Worm (Caenorhabditis elegans): ENCODE measurements around the gene F56A8.4.

DNA sequence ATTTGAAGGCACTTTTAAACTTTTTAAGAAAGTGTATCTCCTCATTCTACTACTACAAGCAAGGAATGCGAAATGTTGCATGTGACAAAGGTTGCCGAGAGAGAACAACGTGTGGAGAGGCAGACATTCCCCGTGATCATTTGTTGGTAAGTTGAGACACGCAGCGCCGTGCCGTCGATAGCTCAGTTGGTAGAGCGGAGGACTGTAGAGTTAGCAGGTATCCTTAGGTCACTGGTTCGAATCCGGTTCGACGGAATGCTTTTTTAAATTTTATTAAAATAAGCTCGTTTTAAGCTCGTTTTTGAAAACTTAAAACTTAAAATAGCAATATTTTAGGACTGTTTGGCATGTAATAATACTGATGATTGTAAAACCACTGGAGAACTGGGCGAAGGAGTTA lies 38.7 kb upstream of the F56A8.4 start:
- TF ChIP-seq dao-5 (tag; optimal IDR thresholded peaks at IDR 0.05) (peak; percentile 16), W03F9.2 (tag; optimal IDR thresholded peaks at IDR 0.05) (no peak), him-1 (tag; optimal IDR thresholded peaks at IDR 0.05) (no peak)

All from whole organism, L4/young adult.